Fruit fly (Drosophila melanogaster): ENCODE results near the gene dbr.

The dbr gene

DNA sequence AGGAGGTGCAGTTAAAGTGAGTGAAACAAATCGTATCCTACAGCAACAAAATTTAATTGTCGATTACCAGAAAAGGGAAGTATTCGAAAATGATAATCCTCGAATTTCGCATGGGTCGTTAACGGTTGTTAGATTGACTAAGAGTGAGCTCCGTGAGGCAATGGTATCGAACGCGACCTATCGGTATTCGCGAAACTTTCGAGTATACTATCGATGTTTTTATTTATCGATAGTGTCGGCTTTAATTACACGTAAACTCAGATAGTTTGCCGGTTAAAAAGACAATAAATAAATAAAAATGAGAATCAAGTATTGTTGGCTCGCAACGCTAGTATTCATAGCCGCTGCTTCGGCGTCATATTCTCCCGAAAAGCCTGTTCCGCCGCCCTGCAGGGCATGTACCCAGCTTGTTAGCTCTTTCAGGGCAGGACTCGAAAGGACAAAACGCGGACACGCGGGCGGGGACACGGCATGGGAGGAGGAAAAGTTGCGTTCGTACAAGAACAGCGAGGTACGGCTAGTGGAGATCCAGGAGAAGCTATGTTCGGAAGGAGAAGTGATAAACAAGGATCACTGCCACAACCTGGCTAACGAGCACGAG is 36.0 kb downstream of the dbr start, which contains the start of gene Creld:
Gene Creld (plus strand): TSS at position 220 of the 601 bp plus-strand sequence.
- no peak for TF ChIP-seq CG34367 (tag; optimal IDR thresholded peaks at IDR 0.05)
- TF ChIP-seq Snoo (tag; optimal IDR thresholded peaks at IDR 0.05), result no peak
- TF ChIP-seq Pif1B (GFP tag; optimal IDR thresholded peaks at IDR 0.05), result no peak
- no peak for TF ChIP-seq CG8159 (tag; optimal IDR thresholded peaks at IDR 0.05)
- no peak for TF ChIP-seq CG14655 (GFP tag; optimal IDR thresholded peaks at IDR 0.05)
- no peak for TF ChIP-seq Ets98B (GFP tag; IDR thresholded peaks at IDR 0.05)
- no peak for TF ChIP-seq CG17806 (tag; optimal IDR thresholded peaks at IDR 0.05)
- TF ChIP-seq CG9948 (tag; optimal IDR thresholded peaks at IDR 0.05), result no peak
- no peak for TF ChIP-seq CG10348 (GFP tag; IDR thresholded peaks at IDR 0.05)
- no peak for TF ChIP-seq CG8301 (tag; optimal IDR thresholded peaks at IDR 0.05)
- TF ChIP-seq rn (GFP tag; IDR thresholded peaks at IDR 0.05), result no peak
- TF ChIP-seq fd96Ca (GFP tag; IDR thresholded peaks at IDR 0.05), result no peak
- no peak for TF ChIP-seq EcR (GFP tag; optimal IDR thresholded peaks at IDR 0.05)
- TF ChIP-seq CG13204 (GFP tag; optimal IDR thresholded peaks at IDR 0.05), result no peak
- TF ChIP-seq CG32121 (GFP tag; IDR thresholded peaks at IDR 0.05), result no peak
- no peak for TF ChIP-seq D1 (tag; optimal IDR thresholded peaks at IDR 0.05)

DNA sequence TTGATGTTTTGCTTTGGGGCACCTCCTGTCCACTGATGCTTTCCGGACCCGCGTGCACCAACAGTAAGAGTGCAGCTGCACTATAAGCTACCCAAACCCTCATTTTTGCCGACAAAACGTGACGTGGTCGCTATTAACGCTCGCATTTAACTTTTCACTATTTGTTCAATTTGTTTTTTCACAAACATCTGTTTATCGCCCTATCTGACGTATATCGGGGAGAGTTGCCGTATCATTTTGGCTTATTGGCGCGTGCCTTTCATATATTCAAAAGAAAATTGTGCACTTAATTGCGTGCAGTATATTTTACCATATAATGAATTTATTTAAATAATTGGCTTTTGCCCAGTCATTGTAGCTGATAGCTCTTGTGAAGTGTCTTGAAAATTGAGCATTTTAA is 40.3 kb downstream of the dbr start, which contains the start of the genes Nhe1 and Sam-S:
Gene Nhe1 (minus strand): TSS at position 193 of the 400 bp plus-strand sequence.
Gene Sam-S (plus strand): TSS at position 364 of the 400 bp plus-strand sequence.
- TF ChIP-seq CG13204 (GFP tag; optimal IDR thresholded peaks at IDR 0.05), result no peak
- TF ChIP-seq CG34367 (tag; optimal IDR thresholded peaks at IDR 0.05), result no peak
- TF ChIP-seq fd96Ca (GFP tag; IDR thresholded peaks at IDR 0.05), result no peak
- TF ChIP-seq EcR (GFP tag; optimal IDR thresholded peaks at IDR 0.05), result no peak
- no peak for TF ChIP-seq CG8159 (tag; optimal IDR thresholded peaks at IDR 0.05)
- TF ChIP-seq CG4496 (GFP tag; IDR thresholded peaks at IDR 0.05), result no peak
- TF ChIP-seq Pif1A (GFP tag; optimal IDR thresholded peaks at IDR 0.05), result no peak
- TF ChIP-seq CG14655 (GFP tag; optimal IDR thresholded peaks at IDR 0.05), result no peak
- TF ChIP-seq CG8301 (tag; optimal IDR thresholded peaks at IDR 0.05), result no peak
- TF ChIP-seq CG9948 (tag; optimal IDR thresholded peaks at IDR 0.05), result no peak

DNA sequence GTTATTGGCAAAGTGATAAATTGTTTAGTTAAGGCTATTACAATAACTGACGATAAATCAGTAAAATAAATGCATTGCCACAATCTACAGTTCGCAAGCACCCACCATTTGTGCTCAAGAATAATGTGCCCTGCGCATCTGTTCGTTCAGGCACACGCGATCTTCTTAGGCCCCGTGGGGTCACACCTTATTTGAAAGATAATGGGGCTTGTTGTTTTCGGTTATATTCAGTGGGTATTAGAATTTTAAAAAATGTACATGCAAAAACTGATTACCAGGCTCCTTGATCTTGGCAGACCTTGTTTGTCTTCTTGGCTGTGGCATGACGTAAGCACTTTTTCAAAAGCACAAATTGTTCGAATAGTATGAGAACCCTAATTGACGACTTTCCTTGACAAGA is 40.8 kb downstream of the dbr start:
- TF ChIP-seq D1 (tag; optimal IDR thresholded peaks at IDR 0.05), result no peak
- TF ChIP-seq CG12605 (GFP tag; IDR thresholded peaks at IDR 0.05), result no peak
- TF ChIP-seq CG15710 (tag; optimal IDR thresholded peaks at IDR 0.05), result no peak
- no peak for TF ChIP-seq CG13204 (GFP tag; optimal IDR thresholded peaks at IDR 0.05)
- no peak for TF ChIP-seq rn (GFP tag; IDR thresholded peaks at IDR 0.05)
- no peak for TF ChIP-seq EcR (GFP tag; optimal IDR thresholded peaks at IDR 0.05)
- TF ChIP-seq CG4496 (GFP tag; IDR thresholded peaks at IDR 0.05), result no peak
- no peak for TF ChIP-seq CG9948 (tag; optimal IDR thresholded peaks at IDR 0.05)
- TF ChIP-seq Pif1A (GFP tag; optimal IDR thresholded peaks at IDR 0.05), result no peak
- TF ChIP-seq CG32121 (GFP tag; IDR thresholded peaks at IDR 0.05), result no peak
- no peak for TF ChIP-seq CG8159 (tag; optimal IDR thresholded peaks at IDR 0.05)
- no peak for TF ChIP-seq gl (tag; optimal IDR thresholded peaks at IDR 0.05)
- TF ChIP-seq CG17806 (tag; optimal IDR thresholded peaks at IDR 0.05), result no peak

DNA sequence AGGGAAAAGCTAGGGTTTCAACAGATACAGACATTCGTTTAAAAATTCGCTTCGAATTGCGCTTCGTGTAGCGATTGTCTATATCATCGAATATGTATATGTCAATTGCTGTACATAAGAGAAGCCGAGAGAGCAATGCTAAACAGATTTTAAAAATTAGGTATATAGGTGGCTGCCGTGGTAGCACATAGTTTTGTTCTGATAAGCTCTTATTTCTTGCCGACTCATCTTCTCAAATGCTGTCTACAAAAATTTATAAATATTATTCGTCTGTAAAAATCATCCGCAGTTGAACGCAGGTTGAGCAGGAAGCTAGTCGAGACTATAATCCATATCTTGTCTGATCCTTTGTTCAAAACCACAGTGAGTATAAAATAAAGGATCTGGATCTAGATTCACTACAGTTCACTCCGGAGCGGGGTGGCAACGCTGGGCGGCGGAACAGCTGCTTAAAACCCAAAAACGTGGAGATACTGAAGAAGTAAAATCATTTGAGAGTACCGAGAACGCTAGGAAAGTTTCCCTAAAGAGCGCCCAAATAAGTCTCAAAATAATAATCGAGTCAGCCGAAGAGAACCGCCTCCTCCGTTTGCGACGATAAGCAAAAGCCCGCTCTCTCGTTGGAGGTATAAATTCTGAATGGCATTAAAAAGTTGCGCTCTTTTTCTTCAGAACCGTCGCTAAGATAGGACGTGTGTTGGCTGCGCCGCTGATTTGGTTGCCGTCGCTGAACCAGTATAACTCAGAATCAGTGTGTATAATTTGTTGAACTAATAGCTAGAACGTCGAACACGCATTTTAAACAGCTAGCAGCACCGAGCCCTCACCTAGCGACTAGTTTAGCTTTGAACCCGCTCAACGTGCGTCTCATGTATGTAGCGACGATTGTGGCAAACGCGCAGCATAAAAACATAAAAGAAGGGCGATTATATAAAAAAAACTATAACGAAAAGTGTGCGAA is 41.5 kb downstream of the dbr start:
- TF ChIP-seq CG32121 (GFP tag; IDR thresholded peaks at IDR 0.05) (no peak), CG17806 (tag; optimal IDR thresholded peaks at IDR 0.05) (no peak), Snoo (tag; optimal IDR thresholded peaks at IDR 0.05) (no peak), CG10348 (GFP tag; IDR thresholded peaks at IDR 0.05) (no peak), Pif1B (GFP tag; optimal IDR thresholded peaks at IDR 0.05) (no peak), gl (tag; optimal IDR thresholded peaks at IDR 0.05) (peak; percentile 21), CG12605 (GFP tag; IDR thresholded peaks at IDR 0.05) (no peak; the same call in 1 of the 2 replicates), EcR (GFP tag; optimal IDR thresholded peaks at IDR 0.05) (peak; percentile 23), CG8159 (tag; optimal IDR thresholded peaks at IDR 0.05) (no peak)

DNA sequence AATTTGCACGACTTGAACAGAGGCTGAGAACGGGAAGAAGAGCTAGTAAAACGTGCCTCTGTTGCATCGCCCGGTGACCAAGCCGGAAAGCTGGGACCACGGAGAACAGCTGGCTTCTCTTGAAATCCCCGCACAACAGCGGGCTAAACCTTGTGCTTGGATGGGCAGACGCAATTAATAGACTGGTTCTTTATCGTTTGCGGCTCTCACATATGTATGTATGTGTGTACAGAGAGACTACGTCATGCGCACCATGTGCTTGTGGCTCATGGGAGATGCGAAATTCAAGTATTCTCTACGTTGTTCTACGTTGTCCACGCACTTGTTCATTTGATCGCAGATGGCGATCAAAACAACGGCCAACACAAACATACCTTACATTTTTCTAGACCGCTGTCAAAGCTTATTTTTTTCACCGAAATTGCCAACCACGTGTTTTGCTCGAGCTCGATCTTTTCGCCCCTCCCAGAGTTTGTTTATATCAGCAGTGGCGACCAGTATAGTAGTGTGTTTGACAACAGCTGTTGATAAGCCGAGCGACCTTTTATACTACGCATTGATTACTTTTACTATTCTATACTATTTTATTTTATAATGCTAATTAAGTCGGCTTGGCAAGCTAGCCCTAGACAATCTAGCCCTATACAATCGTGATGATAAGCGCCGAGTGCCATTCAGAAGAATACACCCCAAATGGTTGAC is 43.0 kb downstream of the dbr start:
- TF ChIP-seq gl (tag; optimal IDR thresholded peaks at IDR 0.05) (no peak), EcR (GFP tag; optimal IDR thresholded peaks at IDR 0.05) (peak; percentile 32)

DNA sequence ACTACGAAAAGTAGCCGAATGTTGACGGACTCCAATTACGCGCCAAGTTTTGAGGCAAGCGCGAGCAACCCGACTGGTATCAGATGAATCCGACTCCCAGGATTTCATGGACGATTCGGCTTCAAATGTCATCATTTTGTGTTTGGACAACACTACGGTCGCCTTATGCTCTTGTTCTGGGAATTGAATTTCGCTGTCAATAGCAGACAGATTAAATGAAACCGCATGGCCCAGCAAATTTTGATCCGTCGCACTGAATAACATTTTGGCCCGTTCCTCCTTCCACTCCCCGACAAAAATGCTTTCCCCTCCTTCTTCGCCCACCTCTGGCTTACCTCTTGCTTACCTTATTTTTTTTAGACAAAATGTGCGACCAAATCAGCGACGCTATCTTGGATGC is 43.8 kb downstream of the dbr start:
- TF ChIP-seq Snoo (tag; optimal IDR thresholded peaks at IDR 0.05) (no peak), CG13204 (GFP tag; optimal IDR thresholded peaks at IDR 0.05) (no peak), rn (GFP tag; IDR thresholded peaks at IDR 0.05) (no peak), CG10348 (GFP tag; IDR thresholded peaks at IDR 0.05) (no peak)

All from whole organism, pupa.